Worm (Caenorhabditis elegans): ENCODE measurements around the gene Y42H9AR.4.

DNA sequence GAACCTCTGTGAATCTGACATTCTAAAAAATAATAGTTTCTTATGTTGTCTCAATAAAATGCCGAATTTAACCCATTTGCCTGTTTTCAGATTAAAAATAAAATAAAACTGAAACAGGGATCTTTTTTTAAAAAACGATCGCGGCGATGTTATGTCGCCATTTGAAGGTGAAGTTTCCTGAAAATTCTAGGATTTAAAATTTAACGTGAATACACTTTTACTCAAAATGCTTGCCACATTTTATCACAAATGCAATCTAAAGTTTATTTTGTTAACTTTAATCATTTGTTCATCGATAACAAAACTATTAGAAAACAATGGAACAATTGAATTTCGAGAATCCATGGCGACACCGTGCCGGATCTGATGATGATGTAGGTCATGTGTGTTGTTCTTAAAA is 12.4 kb downstream of the Y42H9AR.4 start, which contains the start of gene Y42H9AR.2:
- TF ChIP-seq him-1 (tag; optimal IDR thresholded peaks at IDR 0.05) = no peak
- TF ChIP-seq dao-5 (tag; optimal IDR thresholded peaks at IDR 0.05) = no peak

All from whole organism, L4/young adult.